Fruit fly (Drosophila melanogaster): ENCODE results near the gene CG10713.

The CG10713 gene

DNA sequence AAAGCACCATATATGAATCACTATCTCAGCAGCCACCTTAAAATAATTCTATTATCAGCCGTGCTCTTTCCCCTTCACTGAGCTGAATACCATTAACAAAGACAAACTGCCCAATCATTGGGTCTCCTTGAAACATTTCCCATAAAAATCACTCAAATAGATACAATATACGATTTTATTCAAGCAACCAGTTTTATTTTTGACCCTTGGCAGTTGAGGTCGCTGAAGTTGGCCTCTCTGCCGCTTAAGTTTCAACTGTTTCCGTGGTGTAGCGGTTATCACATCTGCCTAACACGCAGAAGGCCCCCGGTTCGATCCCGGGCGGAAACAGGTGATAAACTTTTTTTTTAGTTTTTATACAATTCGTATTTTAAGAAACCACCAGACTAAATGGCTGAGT lies 2.2 kb downstream of the CG10713 start (continued):
- TF ChIP-seq z (GFP tag; IDR thresholded peaks at IDR 0.05): peak; percentile 55; the same call in 1 of the 3 replicates
- no peak for TF ChIP-seq Xbp1 (GFP tag; optimal IDR thresholded peaks at IDR 0.05)
- no peak for TF ChIP-seq shn (GFP tag; optimal IDR thresholded peaks at IDR 0.05)
- no peak for TF ChIP-seq H15 (GFP tag; IDR thresholded peaks at IDR 0.05)
- no peak for TF ChIP-seq CG11093 (GFP tag; IDR thresholded peaks at IDR 0.05)
- TF ChIP-seq Dp (GFP tag; optimal IDR thresholded peaks at IDR 0.05): no peak
- TF ChIP-seq Dip3 (GFP tag; optimal IDR thresholded peaks at IDR 0.05): no peak
- no peak for TF ChIP-seq CG17912 (GFP tag; optimal IDR thresholded peaks at IDR 0.05)
- TF ChIP-seq sob (GFP tag; IDR thresholded peaks at IDR 0.05): no peak
- no peak for TF ChIP-seq exex (tag; optimal IDR thresholded peaks at IDR 0.05)
- no peak for TF ChIP-seq stc (GFP tag; IDR thresholded peaks at IDR 0.05)
- TF ChIP-seq chif (GFP tag; optimal IDR thresholded peaks at IDR 0.05): no peak
- 0 out of 3 replicates have a peak, but pooled peaks have one; percentile 15 for TF ChIP-seq ci (GFP tag; IDR thresholded peaks at IDR 0.05)
- no peak for TF ChIP-seq CG6683 (GFP tag; optimal IDR thresholded peaks at IDR 0.05)
- TF ChIP-seq CG1602 (GFP tag; optimal IDR thresholded peaks at IDR 0.05): no peak
- TF ChIP-seq CG17612 (GFP tag; IDR thresholded peaks at IDR 0.05): no peak
- TF ChIP-seq unpg (GFP tag; optimal IDR thresholded peaks at IDR 0.05): no peak
- no peak for TF ChIP-seq Rx (GFP tag; IDR thresholded peaks at IDR 0.05)
- TF ChIP-seq Bdp1 (GFP tag; optimal IDR thresholded peaks at IDR 0.05): peak; percentile 98
- no peak for TF ChIP-seq D (optimal IDR thresholded peaks at IDR 0.05)
- no peak for TF ChIP-seq D (GFP tag; optimal IDR thresholded peaks at IDR 0.05)
- no peak for TF ChIP-seq trh (GFP tag; optimal IDR thresholded peaks at IDR 0.05)
- peak; percentile 13 for TF ChIP-seq CG3995 (GFP tag; optimal IDR thresholded peaks at IDR 0.05)
- TF ChIP-seq gsb-n (tag; optimal IDR thresholded peaks at IDR 0.05): no peak
- no peak for TF ChIP-seq Jarid2 (GFP tag; optimal IDR thresholded peaks at IDR 0.05)
- TF ChIP-seq CG8388 (GFP tag; optimal IDR thresholded peaks at IDR 0.05): no peak
- TF ChIP-seq CG6654 (GFP tag; optimal IDR thresholded peaks at IDR 0.05): no peak
- peak; percentile 42 for TF ChIP-seq wek (GFP tag; optimal IDR thresholded peaks at IDR 0.05)
- no peak for TF ChIP-seq sim (GFP tag; IDR thresholded peaks at IDR 0.05)
- TF ChIP-seq sens (GFP tag): peak; percentile 54
- no peak for TF ChIP-seq CG4424 (GFP tag; optimal IDR thresholded peaks at IDR 0.05)
- TF ChIP-seq Hr78 (GFP tag; optimal IDR thresholded peaks at IDR 0.05): peak in 1 of 2 experiments; percentile 45
- TF ChIP-seq CG16779 (GFP tag; IDR thresholded peaks at IDR 0.05): no peak
- TF ChIP-seq Ptx1 (GFP tag; IDR thresholded peaks at IDR 0.05): no peak
- no peak for TF ChIP-seq Bteb2 (GFP tag; optimal IDR thresholded peaks at IDR 0.05)
- no peak for TF ChIP-seq Hr51 (GFP tag; optimal IDR thresholded peaks at IDR 0.05)
- no peak for TF ChIP-seq Dip2 (GFP tag; IDR thresholded peaks at IDR 0.05)
- no peak for TF ChIP-seq bsh (GFP tag; optimal IDR thresholded peaks at IDR 0.05)
- no peak for TF ChIP-seq CG4328 (GFP tag; optimal IDR thresholded peaks at IDR 0.05)
- no peak for TF ChIP-seq Dfd (GFP tag; optimal IDR thresholded peaks at IDR 0.05)
- TF ChIP-seq CG32532 (GFP tag; IDR thresholded peaks at IDR 0.05): no peak
- peak; percentile 79 for TF ChIP-seq abd-A (tag; optimal IDR thresholded peaks at IDR 0.05)
- no peak for TF ChIP-seq fu2 (GFP tag; optimal IDR thresholded peaks at IDR 0.05)
- no peak for TF ChIP-seq yki (optimal IDR thresholded peaks at IDR 0.05)
- no peak for TF ChIP-seq Hmx (GFP tag; optimal IDR thresholded peaks at IDR 0.05)
- no peak for TF ChIP-seq HmgZ (tag; optimal IDR thresholded peaks at IDR 0.05)
- TF ChIP-seq corto (GFP tag; optimal IDR thresholded peaks at IDR 0.05): no peak
- no peak for TF ChIP-seq Spps (tag; optimal IDR thresholded peaks at IDR 0.05)
- no peak for TF ChIP-seq D19B (GFP tag; optimal IDR thresholded peaks at IDR 0.05)
- no peak for TF ChIP-seq gcm2 (GFP tag; optimal IDR thresholded peaks at IDR 0.05)
- no peak for TF ChIP-seq Nf-YA (GFP tag; IDR thresholded peaks at IDR 0.05)
- no peak for TF ChIP-seq pros (GFP tag; optimal IDR thresholded peaks at IDR 0.05)
- no peak for TF ChIP-seq CG11695 (GFP tag; IDR thresholded peaks at IDR 0.05)
